Fruit fly (Drosophila melanogaster): ENCODE data around the gene CG11865.

DNA sequence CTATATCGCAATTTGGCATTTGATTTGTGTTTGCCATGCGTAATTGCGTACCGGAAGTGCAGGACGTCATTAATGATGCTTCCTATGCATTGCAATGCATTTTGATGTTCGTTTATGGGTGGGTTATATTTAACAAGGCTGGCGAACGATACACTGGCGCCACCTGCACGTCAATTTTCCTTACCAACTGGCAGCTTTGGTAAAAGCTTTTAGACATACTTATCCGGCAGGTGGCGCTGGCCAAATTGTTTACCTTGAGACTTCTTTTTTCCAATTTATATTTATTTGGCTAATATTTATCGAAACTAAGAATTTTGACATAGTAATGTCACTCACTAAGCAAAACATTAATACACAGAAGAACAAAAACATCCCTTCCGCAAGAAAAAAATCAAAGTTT lies 27.0 kb downstream of the CG11865 start:
- TF ChIP-seq CG9705 (GFP tag; optimal IDR thresholded peaks at IDR 0.05): no peak
- TF ChIP-seq br (GFP tag; optimal IDR thresholded peaks at IDR 0.05): no peak
- TF ChIP-seq woc (GFP tag; optimal IDR thresholded peaks at IDR 0.05): no peak
- TF ChIP-seq usp (GFP tag; optimal IDR thresholded peaks at IDR 0.05): no peak
- no peak for TF ChIP-seq Jra (GFP tag; optimal IDR thresholded peaks at IDR 0.05)
- no peak for TF ChIP-seq jim (GFP tag; optimal IDR thresholded peaks at IDR 0.05)
